Fruit fly (Drosophila melanogaster): ENCODE results near the gene Arts.

Arts gene

dm6 chr3L:16586989-16587388 lies 15.7 kb upstream of the Arts start, which contains the start of the genes Syx8 and CG32163 (continued):
- no peak for TF ChIP-seq CG8290 (GFP tag; optimal IDR thresholded peaks at IDR 0.05)
- peak in 1 of 2 experiments; percentile 26 for TF ChIP-seq CG8290 (tag; optimal IDR thresholded peaks at IDR 0.05)
- no peak for TF ChIP-seq stc (GFP tag; IDR thresholded peaks at IDR 0.05)
- TF ChIP-seq zfh1 (GFP tag; IDR thresholded peaks at IDR 0.05) = no peak
- TF ChIP-seq scrt (GFP tag; optimal IDR thresholded peaks at IDR 0.05) = no peak
- no peak for TF ChIP-seq CG4282 (GFP tag; optimal IDR thresholded peaks at IDR 0.05)
- TF ChIP-seq CG4854 (GFP tag; optimal IDR thresholded peaks at IDR 0.05) = no peak
- no peak for TF ChIP-seq ftz-f1 (GFP tag; optimal IDR thresholded peaks at IDR 0.05)
- TF ChIP-seq CG3726 (GFP tag; IDR thresholded peaks at IDR 0.05) = no peak
- no peak for TF ChIP-seq klu (GFP tag; IDR thresholded peaks at IDR 0.05)
- TF ChIP-seq pzg (GFP tag; optimal IDR thresholded peaks at IDR 0.05) = peak; percentile 61
- no peak for TF ChIP-seq Rx (GFP tag; IDR thresholded peaks at IDR 0.05)
- TF ChIP-seq BEAF-32 (GFP tag; optimal IDR thresholded peaks at IDR 0.05) = peak; percentile 43
- no peak for TF ChIP-seq CG8388 (GFP tag; optimal IDR thresholded peaks at IDR 0.05)
- TF ChIP-seq Gug (GFP tag; IDR thresholded peaks at IDR 0.05) = no peak
- TF ChIP-seq tin (GFP tag; optimal IDR thresholded peaks at IDR 0.05) = no peak
- no peak for TF ChIP-seq seq (GFP tag; IDR thresholded peaks at IDR 0.05)
- no peak for TF ChIP-seq cg (GFP tag; optimal IDR thresholded peaks at IDR 0.05)
- TF ChIP-seq CG1647 (GFP tag; optimal IDR thresholded peaks at IDR 0.05) = no peak
- TF ChIP-seq CG6654 (GFP tag; optimal IDR thresholded peaks at IDR 0.05) = no peak
- no peak for TF ChIP-seq CG42726 (GFP tag; IDR thresholded peaks at IDR 0.05; ENCODE audit: partially characterized antibody)
- TF ChIP-seq CG6765 (GFP tag; optimal IDR thresholded peaks at IDR 0.05) = no peak
- peak; percentile 51 for TF ChIP-seq CG15514 (GFP tag; optimal IDR thresholded peaks at IDR 0.05)
- TF ChIP-seq CG17186 (GFP tag; optimal IDR thresholded peaks at IDR 0.05) = peak; percentile 47
- TF ChIP-seq CG17802 (tag; optimal IDR thresholded peaks at IDR 0.05) = no peak
- TF ChIP-seq CG4617 (GFP tag; optimal IDR thresholded peaks at IDR 0.05; ENCODE audit: borderline replicate concordance) = peak; percentile 41
- no peak for TF ChIP-seq Lhr (GFP tag; optimal IDR thresholded peaks at IDR 0.05)
- TF ChIP-seq CG30020 (tag; optimal IDR thresholded peaks at IDR 0.05) = peak; percentile 13
- no peak for TF ChIP-seq CG18599 (GFP tag; optimal IDR thresholded peaks at IDR 0.05)
- no peak for TF ChIP-seq Elba2 (GFP tag; optimal IDR thresholded peaks at IDR 0.05)
- TF ChIP-seq Dp (GFP tag; optimal IDR thresholded peaks at IDR 0.05) = peak; percentile 10
- no peak for TF ChIP-seq CG6272 (GFP tag; IDR thresholded peaks at IDR 0.05)
- no peak for TF ChIP-seq peb (GFP tag; IDR thresholded peaks at IDR 0.05)
- no peak for TF ChIP-seq p53 (GFP tag; optimal IDR thresholded peaks at IDR 0.05)
- TF ChIP-seq ash1 (GFP tag; optimal IDR thresholded peaks at IDR 0.05) = no peak
- TF ChIP-seq Poxn (GFP tag; IDR thresholded peaks at IDR 0.05) = no peak
- TF ChIP-seq Max (GFP tag; optimal IDR thresholded peaks at IDR 0.05) = no peak
- TF ChIP-seq Xrp1 (GFP tag; IDR thresholded peaks at IDR 0.05) = no peak
- no peak for TF ChIP-seq ab (GFP tag; optimal IDR thresholded peaks at IDR 0.05)
- TF ChIP-seq gfzf (GFP tag; optimal IDR thresholded peaks at IDR 0.05) = peak; percentile 77
- peak; percentile 17 for TF ChIP-seq CG12391 (tag; optimal IDR thresholded peaks at IDR 0.05)
- TF ChIP-seq E2f2 (GFP tag; IDR thresholded peaks at IDR 0.05) = no peak
- TF ChIP-seq ATbp (GFP tag; optimal IDR thresholded peaks at IDR 0.05) = no peak
- TF ChIP-seq tll (GFP tag; optimal IDR thresholded peaks at IDR 0.05) = no peak
- no peak for TF ChIP-seq Ets65A (GFP tag)
- no peak for TF ChIP-seq CG4424 (GFP tag; optimal IDR thresholded peaks at IDR 0.05)
- TF ChIP-seq CG16813 (GFP tag; IDR thresholded peaks at IDR 0.05; ENCODE audit: partially characterized antibody) = 0 out of 3 replicates have a peak, but pooled peaks have one; percentile 41
- peak; percentile 91 for TF ChIP-seq MBD-R2 (GFP tag; IDR thresholded peaks at IDR 0.05)
- TF ChIP-seq her (GFP tag; optimal IDR thresholded peaks at IDR 0.05) = no peak
- TF ChIP-seq row (GFP tag; IDR thresholded peaks at IDR 0.05) = peak; percentile 56
- no peak for TF ChIP-seq CG7839 (tag; optimal IDR thresholded peaks at IDR 0.05)
- no peak for TF ChIP-seq hb (GFP tag; IDR thresholded peaks at IDR 0.05; ENCODE audit: partially characterized antibody)

All from whole organism, embryonic.